Fruit fly (Drosophila melanogaster) whole organism, embryonic: ENCODE results near the gene Kr-h2.

Experiments
- Mad ChIP-seq: fragments of 200-800 bp; sonication (Bioruptor generic); optimal IDR thresholded peaks from 2 replicates; lab custom pipeline; 2016; ENCODE audit warnings: missing biosample characterization, missing genetic modification characterization
- shn ChIP-seq: fragments of 200-800 bp; sonication (Bioruptor generic); optimal IDR thresholded peaks from 3 replicates; lab custom pipeline; 2016; ENCODE audit warnings: missing biosample characterization, missing genetic modification characterization

- TF ChIP-seq Mad (GFP tag; lab: Kevin White, UChicago), result no peak
- TF ChIP-seq shn (GFP tag; lab: Kevin White, UChicago), result no peak
Measured at dm6 chr2L:6099270-6099644, 28.5 kb downstream of the Kr-h2 start.
